Worm (Caenorhabditis elegans) whole organism, L3 larva: ENCODE data around the gene F31B9.4.

Experiments used
- egl-27 ChIP-seq: sonication (generic microtip); optimal IDR thresholded peaks from 4 replicates; lab custom pipeline; 2017; ENCODE audit warnings: missing biosample characterization, missing genetic modification reagents, missing genetic modification characterization
- nhr-237 ChIP-seq: fragments of 150-350 bp; optimal IDR thresholded peaks from 2 replicates; lab custom pipeline; 2014; ENCODE audit warnings: missing biosample characterization, missing genetic modification characterization
- zag-1 ChIP-seq: fragments of 150-350 bp; optimal IDR thresholded peaks from 2 replicates; lab custom pipeline; 2014; ENCODE audit warnings: missing biosample characterization, missing genetic modification characterization

ce11 chrX:15944198-15944597, 27.3 kb upstream of the F31B9.4 start:
- TF ChIP-seq egl-27 (tag; lab: Kevin White, UChicago) (no peak), zag-1 (tag; lab: Kevin White, UChicago) (no peak), nhr-237 (no peak)
